Fruit fly (Drosophila melanogaster) whole organism, embryonic: ENCODE data around the gene uif.
A peak's percentile ranks its signal among the peaks of the same experiment; 100 is the strongest.

Experiments used
- CG10147 ChIP-seq: fragments of 200-800 bp; sonication (Bioruptor generic); optimal IDR thresholded peaks from 2 replicates; lab custom pipeline; 2019; ENCODE audit warnings: missing biosample characterization, mild to moderate bottlenecking, missing genetic modification characterization, moderate library complexity
- CG10267 ChIP-seq: fragments of 200-800 bp; sonication (Bioruptor generic); optimal IDR thresholded peaks from 2 replicates; lab custom pipeline; 2018; ENCODE audit warnings: missing biosample characterization, mild to moderate bottlenecking, missing genetic modification characterization, moderate library complexity
- CG11695 ChIP-seq: fragments of 200-800 bp; sonication (Bioruptor generic); IDR thresholded peaks from 3 replicates; pipeline ENCODE4 v1.3.6; 2022; ENCODE audit warnings: missing biosample characterization, missing genetic modification characterization
- CG14014 ChIP-seq: fragments of 200-800 bp; sonication (Bioruptor generic); IDR thresholded peaks from 2 replicates; pipeline ENCODE4 v1.3.6; 2022; ENCODE audit warnings: missing biosample characterization, missing genetic modification characterization
- CG14050 ChIP-seq: fragments of 200-800 bp; sonication (Bioruptor generic); IDR thresholded peaks from 3 replicates; pipeline ENCODE4 v1.3.6; 2022; ENCODE audit warnings: missing biosample characterization, missing genetic modification characterization
- CG14667 ChIP-seq: fragments of 200-800 bp; sonication (Bioruptor generic); IDR thresholded peaks from 2 replicates; pipeline ENCODE4 v1.3.6; 2022; ENCODE audit warnings: missing biosample characterization, missing genetic modification characterization
- CG16863 ChIP-seq: fragments of 200-800 bp; sonication (Bioruptor generic); optimal IDR thresholded peaks from 3 replicates; lab custom pipeline; 2016; ENCODE audit warnings: missing biosample characterization, missing genetic modification characterization
- CG17568 ChIP-seq: fragments of 200-800 bp; sonication (Bioruptor generic); optimal IDR thresholded peaks from 2 replicates; lab custom pipeline; 2018; ENCODE audit warnings: missing biosample characterization, mild to moderate bottlenecking, missing genetic modification characterization, moderate library complexity
- CG32772 ChIP-seq: fragments of 200-800 bp; sonication (Bioruptor generic); IDR thresholded peaks from 2 replicates; pipeline ENCODE4 v1.3.6; 2022; ENCODE audit warnings: missing biosample characterization, missing genetic modification characterization
- CG3838 ChIP-seq: fragments of 200-800 bp; sonication (Bioruptor generic); optimal IDR thresholded peaks from 3 replicates; lab custom pipeline; 2016; ENCODE audit warnings: missing biosample characterization, missing genetic modification characterization
- CG3995 ChIP-seq: fragments of 200-800 bp; sonication (Bioruptor generic); optimal IDR thresholded peaks from 3 replicates; lab custom pipeline; 2016; ENCODE audit warnings: missing biosample characterization, missing genetic modification characterization
- CG42726 ChIP-seq: fragments of 200-800 bp; sonication (Bioruptor generic); IDR thresholded peaks from 2 replicates; pipeline ENCODE4 v1.3.6; 2022; ENCODE audit warnings: missing biosample characterization, missing genetic modification characterization; ENCODE audit not compliant: partially characterized antibody
- CG6689 ChIP-seq: fragments of 200-800 bp; sonication (Bioruptor generic); IDR thresholded peaks from 2 replicates; pipeline ENCODE4 v1.3.6; 2022; ENCODE audit warnings: missing biosample characterization, missing genetic modification characterization
- CG7928 ChIP-seq: fragments of 200-800 bp; sonication (Bioruptor generic); optimal IDR thresholded peaks from 2 replicates; lab custom pipeline; 2017; ENCODE audit warnings: missing biosample characterization, mild to moderate bottlenecking, missing genetic modification characterization
- CG7963 ChIP-seq: fragments of 200-800 bp; sonication (Bioruptor generic); IDR thresholded peaks from 3 replicates; pipeline ENCODE4 v1.3.6; 2022; ENCODE audit warnings: missing biosample characterization, missing genetic modification characterization; ENCODE audit not compliant: partially characterized antibody
- CG8765 ChIP-seq: fragments of 200-800 bp; sonication (Bioruptor generic); IDR thresholded peaks from 2 replicates; pipeline ENCODE4 v1.3.6; 2022; ENCODE audit warnings: missing biosample characterization, missing genetic modification characterization
- CG8924 ChIP-seq: fragments of 200-800 bp; optimal IDR thresholded peaks from 3 replicates; lab custom pipeline; 2019; ENCODE audit warnings: missing biosample characterization, mild to moderate bottlenecking, missing genetic modification characterization, moderate library complexity
- CG9609 ChIP-seq: fragments of 200-800 bp; sonication (Bioruptor generic); optimal IDR thresholded peaks from 3 replicates; lab custom pipeline; 2016; ENCODE audit warnings: missing biosample characterization, missing genetic modification characterization
- CoRest ChIP-seq: fragments of 200-800 bp; sonication (Bioruptor generic); optimal IDR thresholded peaks from 3 replicates; lab custom pipeline; 2018; ENCODE audit warnings: missing biosample characterization, mild to moderate bottlenecking, missing genetic modification characterization, moderate library complexity
- Deaf1 ChIP-seq: fragments of 200-800 bp; optimal IDR thresholded peaks from 3 replicates; lab custom pipeline; 2019; ENCODE audit warnings: missing biosample characterization, mild to moderate bottlenecking, missing genetic modification characterization, moderate library complexity
- Dek ChIP-seq: fragments of 200-800 bp; sonication (Bioruptor generic); optimal IDR thresholded peaks from 3 replicates; lab custom pipeline; 2019; ENCODE audit warnings: missing biosample characterization, mild to moderate bottlenecking, missing genetic modification characterization, moderate library complexity
- Dip3 ChIP-seq: fragments of 200-800 bp; sonication (Bioruptor generic); optimal IDR thresholded peaks from 3 replicates; lab custom pipeline; 2016; ENCODE audit warnings: missing biosample characterization, missing genetic modification characterization
- Hmr ChIP-seq: fragments of 200-800 bp; sonication (Bioruptor generic); optimal IDR thresholded peaks from 3 replicates; lab custom pipeline; 2017; ENCODE audit warnings: mild to moderate bottlenecking, missing biosample characterization, missing genetic modification reagents, missing genetic modification characterization
- Mad ChIP-seq: fragments of 200-800 bp; sonication (Bioruptor generic); optimal IDR thresholded peaks from 2 replicates; lab custom pipeline; 2016; ENCODE audit warnings: missing biosample characterization, missing genetic modification characterization
- PHDP ChIP-seq: fragments of 200-800 bp; sonication (Bioruptor generic); optimal IDR thresholded peaks from 3 replicates; lab custom pipeline; 2018; ENCODE audit warnings: missing biosample characterization, mild to moderate bottlenecking, missing genetic modification characterization, moderate library complexity
- Ravus ChIP-seq: fragments of 200-800 bp; sonication (Bioruptor generic); IDR thresholded peaks from 2 replicates; pipeline ENCODE4 v1.3.6; 2022; ENCODE audit warnings: missing biosample characterization, missing genetic modification characterization
- Scr ChIP-seq: fragments of 200-800 bp; sonication (Bioruptor generic); IDR thresholded peaks from 2 replicates; pipeline ENCODE4 v1.3.6; 2022; ENCODE audit warnings: missing biosample characterization, missing genetic modification characterization; ENCODE audit not compliant: partially characterized antibody
- YL-1 ChIP-seq: fragments of 200-800 bp; sonication (Bioruptor generic); optimal IDR thresholded peaks from 3 replicates; lab custom pipeline; 2017; ENCODE audit warnings: missing biosample characterization, mild to moderate bottlenecking, missing genetic modification characterization
- az2 ChIP-seq: fragments of 200-800 bp; sonication (Bioruptor generic); optimal IDR thresholded peaks from 3 replicates; lab custom pipeline; 2016; ENCODE audit warnings: missing biosample characterization, missing genetic modification characterization
- cg ChIP-seq: fragments of 200-800 bp; sonication (Bioruptor generic); optimal IDR thresholded peaks from 3 replicates; lab custom pipeline; 2019; ENCODE audit warnings: missing biosample characterization, mild to moderate bottlenecking, missing genetic modification characterization, moderate library complexity
- chinmo ChIP-seq: fragments of 200-800 bp; sonication (Bioruptor generic); IDR thresholded peaks from 4 replicates; pipeline ENCODE4 v1.3.6; 2022; ENCODE audit warnings: missing biosample characterization, missing genetic modification characterization; ENCODE audit not compliant: partially characterized antibody
- dm ChIP-seq: fragments of 200-800 bp; sonication (Bioruptor generic); optimal IDR thresholded peaks from 3 replicates; lab custom pipeline; 2016; ENCODE audit warnings: missing biosample characterization, missing genetic modification characterization
- exex ChIP-seq: fragments of 200-800 bp; sonication (Bioruptor generic); optimal IDR thresholded peaks from 4 replicates; lab custom pipeline; 2018; ENCODE audit warnings: missing biosample characterization, mild to moderate bottlenecking, missing genetic modification characterization, moderate library complexity
- insv ChIP-seq, 2 experiments: fragments of 200-800 bp; sonication (Bioruptor generic); optimal IDR thresholded peaks; 3 replicates each; lab custom pipeline; 2016 to 2018; ENCODE audit warnings: missing biosample characterization in 2 of 2, missing genetic modification characterization in 2 of 2
- inv ChIP-seq: fragments of 200-800 bp; sonication (Bioruptor generic); IDR thresholded peaks from 2 replicates; pipeline ENCODE4 v1.3.6; 2022; ENCODE audit warnings: missing biosample characterization, missing genetic modification characterization; ENCODE audit not compliant: partially characterized antibody
- jumu ChIP-seq: fragments of 200-800 bp; sonication (Bioruptor generic); optimal IDR thresholded peaks from 3 replicates; lab custom pipeline; 2016; ENCODE audit warnings: missing biosample characterization, missing genetic modification characterization
- lola ChIP-seq, 3 experiments: fragments of >200 bp in 2 of 3; fragments of 200-800 bp in 1 of 3; sonication (Bioruptor generic) in 1 of 3; optimal IDR thresholded peaks; 2 replicates each; lab custom pipeline; 2017 to 2019; ENCODE audit warnings: missing biosample characterization in 3 of 3, missing genetic modification characterization in 3 of 3, mild to moderate bottlenecking in 1 of 3, moderate library complexity in 1 of 3
- onecut ChIP-seq: fragments of 200-800 bp; sonication (Bioruptor generic); IDR thresholded peaks from 2 replicates; pipeline ENCODE4 v1.3.6; 2022; ENCODE audit warnings: missing biosample characterization, missing genetic modification characterization
- peb ChIP-seq: fragments of 200-800 bp; sonication (Bioruptor generic); IDR thresholded peaks from 2 replicates; pipeline ENCODE4 v1.3.6; 2022; ENCODE audit warnings: missing biosample characterization, missing genetic modification characterization
- sc ChIP-seq, 3 experiments: fragments of >200 bp in 2 of 3; fragments of 200-800 bp in 1 of 3; sonication (Bioruptor generic) in 1 of 3; optimal IDR thresholded peaks; 2 replicates in 2 of 3; 3 replicates in 1 of 3; lab custom pipeline; 2017; ENCODE audit warnings: mild to moderate bottlenecking in 1 of 3, missing biosample characterization in 1 of 3, missing genetic modification characterization in 1 of 3, missing genetic modification reagents in 1 of 3
- sd ChIP-seq: fragments of 200-800 bp; sonication (Bioruptor generic); optimal IDR thresholded peaks from 3 replicates; lab custom pipeline; 2018; ENCODE audit warnings: missing biosample characterization, mild to moderate bottlenecking, missing genetic modification characterization, moderate library complexity
- sens ChIP-seq: fragments of 200-800 bp; sonication (Bioruptor generic); peaks from one replicate; lab custom pipeline; 2016; ENCODE audit warnings: missing biosample characterization, missing genetic modification characterization
- sna ChIP-seq: fragments of 200-800 bp; sonication (Bioruptor generic); IDR thresholded peaks from 2 replicates; pipeline ENCODE4 v1.3.6; 2022; ENCODE audit warnings: missing biosample characterization, missing genetic modification characterization; ENCODE audit not compliant: partially characterized antibody
- sr ChIP-seq: fragments of 200-800 bp; sonication (Bioruptor generic); IDR thresholded peaks from 3 replicates; pipeline ENCODE4 v1.3.6; 2022; ENCODE audit warnings: missing biosample characterization, missing genetic modification characterization
- stwl ChIP-seq: fragments of 200-800 bp; sonication (Bioruptor generic); optimal IDR thresholded peaks from 3 replicates; lab custom pipeline; 2018; ENCODE audit warnings: missing biosample characterization, mild to moderate bottlenecking, missing genetic modification characterization, moderate library complexity
- tup ChIP-seq: fragments of 200-800 bp; sonication (Bioruptor generic); optimal IDR thresholded peaks from 2 replicates; lab custom pipeline; 2016; ENCODE audit warnings: missing biosample characterization, mild to moderate bottlenecking, missing genetic modification characterization, moderate library complexity
- unc-4 ChIP-seq: fragments of 200-800 bp; sonication (Bioruptor generic); IDR thresholded peaks from 2 replicates; pipeline ENCODE4 v1.3.6; 2022; ENCODE audit warnings: missing biosample characterization, missing genetic modification characterization; ENCODE audit not compliant: partially characterized antibody
- vvl ChIP-seq: fragments of 200-800 bp; sonication (Bioruptor generic); IDR thresholded peaks from 2 replicates; pipeline ENCODE4 v1.3.6; 2022; ENCODE audit warnings: missing biosample characterization, missing genetic modification characterization
- zen ChIP-seq: fragments of 200-800 bp; sonication (Bioruptor generic); optimal IDR thresholded peaks from 3 replicates; lab custom pipeline; 2018; ENCODE audit warnings: missing biosample characterization, mild to moderate bottlenecking, missing genetic modification characterization, moderate library complexity

uif gene

dm6 chr2L:7032517-7032951 is 22.4 kb upstream of the uif start, which contains the start of the genes Rab30 and Caper (continued):
- TF ChIP-seq Dek = peak; percentile 3
- TF ChIP-seq CG14014 = peak; percentile 49
- peak in 1 of 2 experiments; percentile 80 for TF ChIP-seq insv (GFP tag; optimal IDR thresholded peaks at IDR 0.05; lab: Kevin White, UChicago)
- peak; percentile 9 for TF ChIP-seq Mad (GFP tag; lab: Kevin White, UChicago)
- peak; percentile 60 for TF ChIP-seq CG9609 (GFP tag; lab: Kevin White, UChicago)
- peak; percentile 23 for TF ChIP-seq exex (tag; lab: Kevin White, UChicago)
- no peak for TF ChIP-seq CG11695 (GFP tag; lab: Robert Waterston, UW)
- TF ChIP-seq stwl (tag; lab: Kevin White, UChicago) = peak; percentile 89
- no peak for TF ChIP-seq Ravus (GFP tag; lab: Robert Waterston, UW)
- peak; percentile 62 for TF ChIP-seq zen (tag; lab: Kevin White, UChicago)
- no peak for TF ChIP-seq peb (GFP tag; lab: Robert Waterston, UW)
- peak; percentile 46 for TF ChIP-seq CoRest
- peak; percentile 51 for TF ChIP-seq PHDP
- TF ChIP-seq Hmr (GFP tag; lab: Kevin White, UChicago) = no peak
- TF ChIP-seq az2 (GFP tag; lab: Kevin White, UChicago) = peak; percentile 43
- TF ChIP-seq CG6689 = no peak
- TF ChIP-seq Deaf1 = peak; percentile 58
- TF ChIP-seq inv (GFP tag; lab: Robert Waterston, UW) = peak; percentile 98
- TF ChIP-seq onecut (GFP tag; lab: Robert Waterston, UW) = peak; percentile 42
- TF ChIP-seq sens (GFP tag; lab: Kevin White, UChicago) = peak; percentile 91
- TF ChIP-seq sc (optimal IDR thresholded peaks at IDR 0.05; lab: Kevin White, UChicago) = no peak
- no peak for TF ChIP-seq sc (GFP tag; optimal IDR thresholded peaks at IDR 0.05; lab: Kevin White, UChicago)
- no peak for TF ChIP-seq CG32772 (GFP tag; lab: Robert Waterston, UW)
- peak; percentile 71 for TF ChIP-seq CG10267 (tag; lab: Kevin White, UChicago)
- no peak for TF ChIP-seq tup
- TF ChIP-seq CG8765 (GFP tag; lab: Robert Waterston, UW) = no peak; the same call in 1 of the 2 replicates
- TF ChIP-seq CG17568 (GFP tag; lab: Kevin White, UChicago) = peak; percentile 13
- TF ChIP-seq CG16863 = peak; percentile 35
- peak; percentile 67 for TF ChIP-seq jumu (GFP tag; lab: Kevin White, UChicago)
- peak; percentile 88 for TF ChIP-seq YL-1
- TF ChIP-seq CG3995 = peak; percentile 84
- TF ChIP-seq unc-4 (GFP tag; lab: Robert Waterston, UW) = peak; percentile 98
- no peak for TF ChIP-seq CG3838 (GFP tag; lab: Kevin White, UChicago)
- peak; percentile 51 for TF ChIP-seq Dip3 (GFP tag; lab: Kevin White, UChicago)
- peak; percentile 55 for TF ChIP-seq CG8924 (tag; lab: Kevin White, UChicago)
- TF ChIP-seq CG42726 (GFP tag; lab: Robert Waterston, UW) = peak; percentile 98
- TF ChIP-seq chinmo (GFP tag; lab: Robert Waterston, UW) = peak; percentile 98
- peak; percentile 98 for TF ChIP-seq Scr
- peak in 1 of 3 experiments; percentile 4 for TF ChIP-seq lola (GFP tag; optimal IDR thresholded peaks at IDR 0.05; lab: Kevin White, UChicago)
- peak; percentile 98 for TF ChIP-seq CG7963 (GFP tag; lab: Robert Waterston, UW)
- TF ChIP-seq sna (GFP tag; lab: Robert Waterston, UW) = peak; percentile 95
- no peak for TF ChIP-seq sr (GFP tag; lab: Robert Waterston, UW)
- peak; percentile 90 for TF ChIP-seq dm (GFP tag; lab: Kevin White, UChicago)
- peak; percentile 94 for TF ChIP-seq sd (tag; lab: Kevin White, UChicago)
- TF ChIP-seq CG14667 (GFP tag; lab: Robert Waterston, UW) = no peak
- TF ChIP-seq CG14050 (GFP tag; lab: Robert Waterston, UW) = peak; percentile 35; the same call in 2 of the 3 replicates
- TF ChIP-seq CG7928 = peak; percentile 55
- peak; percentile 56 for TF ChIP-seq vvl (GFP tag; lab: Robert Waterston, UW)
- peak; percentile 23 for TF ChIP-seq CG10147 (GFP tag; lab: Kevin White, UChicago)
- no peak for TF ChIP-seq cg (GFP tag; lab: Kevin White, UChicago)
